Worm (Caenorhabditis elegans) whole organism, mixed stage, embryonic: ENCODE measurements around the gene F54D10.8.
A peak's percentile ranks its signal among the peaks of the same experiment; 100 is the strongest.

Experiments
- M03D4.4 ChIP-seq: sonication (generic microtip); optimal IDR thresholded peaks from 2 replicates; lab custom pipeline; 2017; ENCODE audit warnings: mild to moderate bottlenecking, missing genetic modification characterization, missing compliant biosample characterization
- bed-3 ChIP-seq: fragments of 200-800 bp; sonication (Bioruptor generic); optimal IDR thresholded peaks from 3 replicates; lab custom pipeline; 2018; ENCODE audit warnings: mild to moderate bottlenecking, missing genetic modification characterization, moderate library complexity, missing compliant biosample characterization
- blmp-1 ChIP-seq: fragments of 150-350 bp; optimal IDR thresholded peaks from 2 replicates; lab custom pipeline; 2014; ENCODE audit warnings: missing biosample characterization, missing genetic modification characterization
- ceh-39 ChIP-seq: fragments of 150-350 bp; optimal IDR thresholded peaks from 2 replicates; lab custom pipeline; 2014; ENCODE audit warnings: missing biosample characterization, missing genetic modification characterization
- ceh-43 ChIP-seq: fragments of 200-800 bp; sonication (Bioruptor generic); optimal IDR thresholded peaks from 2 replicates; lab custom pipeline; 2018; ENCODE audit warnings: mild to moderate bottlenecking, missing genetic modification characterization, moderate library complexity, missing compliant biosample characterization
- ceh-83 ChIP-seq: fragments of 200-800 bp; sonication (Bioruptor generic); optimal IDR thresholded peaks from 2 replicates; lab custom pipeline; 2018; ENCODE audit warnings: mild to moderate bottlenecking, missing genetic modification characterization, missing compliant biosample characterization
- ces-1 ChIP-seq: fragments of 150-350 bp; optimal IDR thresholded peaks from 2 replicates; lab custom pipeline; 2014; ENCODE audit warnings: missing biosample characterization, missing genetic modification reagents, missing genetic modification characterization
- elt-1 ChIP-seq: sonication (generic microtip); optimal IDR thresholded peaks from 2 replicates; lab custom pipeline; 2017; ENCODE audit warnings: missing genetic modification characterization, mild to moderate bottlenecking, missing compliant biosample characterization, antibody characterized with exemption, moderate library complexity, borderline replicate concordance; ENCODE audit not compliant: insufficient read depth
- elt-3 ChIP-seq: fragments of 150-350 bp; optimal IDR thresholded peaks from 2 replicates; lab custom pipeline; 2014; ENCODE audit warnings: missing biosample characterization, missing genetic modification characterization
- flh-1 ChIP-seq: fragments of 200-800 bp; sonication (Bioruptor generic); optimal IDR thresholded peaks from 2 replicates; lab custom pipeline; 2018; ENCODE audit warnings: mild to moderate bottlenecking, missing genetic modification characterization, moderate library complexity, missing compliant biosample characterization
- ham-2 ChIP-seq: fragments of 200-800 bp; sonication (Bioruptor generic); optimal IDR thresholded peaks from 2 replicates; lab custom pipeline; 2018; ENCODE audit warnings: mild to moderate bottlenecking, missing genetic modification characterization, missing compliant biosample characterization
- hlh-1 ChIP-seq: fragments of 150-350 bp; optimal IDR thresholded peaks from 2 replicates; lab custom pipeline; 2014; ENCODE audit warnings: missing biosample characterization, missing genetic modification reagents, missing genetic modification characterization
- lin-13 ChIP-seq: fragments of 150-350 bp; optimal IDR thresholded peaks from 2 replicates; lab custom pipeline; 2014; ENCODE audit warnings: missing biosample characterization, missing genetic modification characterization
- lin-32 ChIP-seq: fragments of 200-800 bp; sonication (Bioruptor generic); optimal IDR thresholded peaks from 2 replicates; lab custom pipeline; 2018; ENCODE audit warnings: mild to moderate bottlenecking, missing genetic modification characterization, missing compliant biosample characterization
- lsy-2 ChIP-seq: fragments of 150-350 bp; optimal IDR thresholded peaks from 2 replicates; lab custom pipeline; 2014; ENCODE audit warnings: missing biosample characterization, missing genetic modification characterization
- mab-5 ChIP-seq: fragments of 150-350 bp; optimal IDR thresholded peaks from 2 replicates; lab custom pipeline; 2014; ENCODE audit warnings: missing biosample characterization, missing genetic modification characterization
- mep-1 ChIP-seq: fragments of 150-350 bp; optimal IDR thresholded peaks from 2 replicates; lab custom pipeline; 2017; ENCODE audit warnings: missing biosample characterization, missing genetic modification reagents, missing genetic modification characterization, inconsistent platforms
- mls-2 ChIP-seq: sonication (generic microtip); optimal IDR thresholded peaks from 2 replicates; lab custom pipeline; 2016; ENCODE audit warnings: mild to moderate bottlenecking, missing genetic modification characterization, moderate library complexity, missing compliant biosample characterization
- nhr-12 ChIP-seq: fragments of 150-350 bp; optimal IDR thresholded peaks from 2 replicates; lab custom pipeline; 2014; ENCODE audit warnings: missing biosample characterization, missing genetic modification characterization
- nhr-2 ChIP-seq: fragments of 150-350 bp; optimal IDR thresholded peaks from 2 replicates; lab custom pipeline; 2014; ENCODE audit warnings: missing biosample characterization, missing genetic modification characterization
- nhr-237 ChIP-seq: fragments of 150-350 bp; optimal IDR thresholded peaks from 2 replicates; lab custom pipeline; 2014; ENCODE audit warnings: missing biosample characterization, missing genetic modification characterization
- nhr-28 ChIP-seq: fragments of 150-350 bp; optimal IDR thresholded peaks from 2 replicates; lab custom pipeline; 2014; ENCODE audit warnings: missing biosample characterization, missing genetic modification characterization
- nhr-76 ChIP-seq: sonication (generic microtip); optimal IDR thresholded peaks from 2 replicates; lab custom pipeline; 2017; ENCODE audit warnings: missing biosample characterization, missing genetic modification characterization
- pha-4 ChIP-seq: fragments of 150-350 bp; optimal IDR thresholded peaks from 2 replicates; lab custom pipeline; 2018; ENCODE audit warnings: missing biosample characterization, missing genetic modification reagents, missing genetic modification characterization
- sem-2 ChIP-seq: fragments of 200-800 bp; sonication (Bioruptor generic); optimal IDR thresholded peaks from 2 replicates; lab custom pipeline; 2018; ENCODE audit warnings: mild to moderate bottlenecking, missing genetic modification characterization, missing compliant biosample characterization
- sptf-1 ChIP-seq: sonication (generic microtip); optimal IDR thresholded peaks from 2 replicates; lab custom pipeline; 2017; ENCODE audit warnings: mild to moderate bottlenecking, missing genetic modification characterization, moderate library complexity, missing compliant biosample characterization
- unc-39 ChIP-seq: fragments of 150-350 bp; optimal IDR thresholded peaks from 2 replicates; lab custom pipeline; 2014; ENCODE audit warnings: missing biosample characterization, missing genetic modification characterization
- zip-8 ChIP-seq: fragments of 150-350 bp; optimal IDR thresholded peaks from 2 replicates; lab custom pipeline; 2014; ENCODE audit warnings: missing biosample characterization, missing genetic modification characterization
- ztf-11 ChIP-seq: fragments of 150-350 bp; optimal IDR thresholded peaks from 2 replicates; lab custom pipeline; 2014; ENCODE audit warnings: missing biosample characterization, missing genetic modification characterization

The F54D10.8 gene

ce11 chrII:3805518-3805917 is 22.2 kb downstream of the F54D10.8 start:
- TF ChIP-seq lin-13 (no peak), elt-1 (tag; lab: Kevin White, UChicago) (no peak)

DNA sequence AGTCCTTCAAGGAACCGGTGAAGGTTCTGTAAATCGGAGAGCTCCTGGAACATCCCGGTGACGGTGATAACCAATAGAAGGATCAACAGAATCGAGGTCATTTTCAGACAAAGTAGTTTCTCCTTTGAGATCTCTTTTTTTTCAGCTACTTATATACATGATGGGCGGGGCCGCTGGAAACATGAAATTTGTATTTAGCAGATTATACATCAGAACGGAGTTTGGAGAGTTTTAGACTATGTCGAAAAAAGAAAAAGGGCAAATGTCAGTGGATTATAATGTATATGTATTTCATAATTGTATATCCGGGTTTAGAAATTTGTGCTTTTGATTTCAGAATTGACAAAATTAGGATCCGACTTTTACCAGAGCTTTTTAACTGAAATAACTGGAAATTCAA is 24.5 kb downstream of the F54D10.8 start, which contains the start of gene ins-32:
TSS of gene ins-32 (minus strand) at position 101 of the 400 bp plus-strand sequence.
- TF ChIP-seq nhr-12 (tag; lab: Kevin White, UChicago) (no peak), pha-4 (tag; lab: Kevin White, UChicago) (no peak), ham-2 (GFP tag; lab: Kevin White, UChicago) (no peak), flh-1 (GFP tag; lab: Kevin White, UChicago) (no peak), lsy-2 (tag; lab: Kevin White, UChicago) (no peak)
- TF ChIP-seq, all 35 proteins: peak for 0

DNA sequence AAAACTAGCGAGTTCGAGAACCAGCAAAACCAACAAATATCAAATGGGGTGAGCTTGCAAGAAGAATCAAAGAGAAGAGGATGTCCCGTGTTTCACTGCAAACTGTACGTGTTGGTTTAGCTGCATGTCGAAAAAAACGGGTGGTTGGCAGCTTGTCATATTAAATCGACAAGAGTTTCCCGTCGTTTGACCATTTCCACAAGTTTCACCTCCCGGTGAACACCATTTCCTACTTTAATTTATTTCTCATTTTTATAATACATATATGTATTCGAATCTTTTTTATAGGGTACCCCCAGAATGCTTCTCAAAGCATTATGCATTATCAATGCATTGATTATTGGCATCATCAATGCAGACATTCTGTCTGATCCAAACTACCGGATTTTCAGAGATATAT is 32.4 kb downstream of the F54D10.8 start, which contains the start of gene Y8A9A.2:
TSS of gene Y8A9A.2 (plus strand) at position 301 of the 400 bp plus-strand sequence.
- TF ChIP-seq unc-39 (no peak), blmp-1 (tag; lab: Kevin White, UChicago) (no peak), ceh-83 (GFP tag; lab: Kevin White, UChicago) (no peak), mep-1 (tag; lab: Kevin White, UChicago) (no peak), flh-1 (GFP tag; lab: Kevin White, UChicago) (no peak), mls-2 (no peak), sptf-1 (tag; lab: Kevin White, UChicago) (no peak), nhr-76 (tag; lab: Kevin White, UChicago) (no peak), bed-3 (GFP tag; lab: Kevin White, UChicago) (no peak), pha-4 (tag; lab: Kevin White, UChicago) (no peak), ztf-11 (tag; lab: Kevin White, UChicago) (no peak), nhr-28 (tag; lab: Kevin White, UChicago) (no peak), nhr-237 (tag; lab: Kevin White, UChicago) (no peak)

- TF ChIP-seq sem-2 (GFP tag; lab: Kevin White, UChicago) (no peak), M03D4.4 (tag; lab: Kevin White, UChicago) (no peak), blmp-1 (tag; lab: Kevin White, UChicago) (no peak), lin-32 (GFP tag; lab: Kevin White, UChicago) (no peak), ham-2 (GFP tag; lab: Kevin White, UChicago) (no peak), elt-3 (tag; lab: Kevin White, UChicago) (no peak), nhr-2 (tag; lab: Kevin White, UChicago) (no peak), unc-39 (no peak), hlh-1 (no peak)
- TF ChIP-seq, all 35 proteins: peak for 0
Observed at ce11 chrII:3793336-3793735, 34.4 kb downstream of the F54D10.8 start, which contains the start of gene fbxb-99. Gene fbxb-99 (minus strand): TSS chrII:3793436.

DNA sequence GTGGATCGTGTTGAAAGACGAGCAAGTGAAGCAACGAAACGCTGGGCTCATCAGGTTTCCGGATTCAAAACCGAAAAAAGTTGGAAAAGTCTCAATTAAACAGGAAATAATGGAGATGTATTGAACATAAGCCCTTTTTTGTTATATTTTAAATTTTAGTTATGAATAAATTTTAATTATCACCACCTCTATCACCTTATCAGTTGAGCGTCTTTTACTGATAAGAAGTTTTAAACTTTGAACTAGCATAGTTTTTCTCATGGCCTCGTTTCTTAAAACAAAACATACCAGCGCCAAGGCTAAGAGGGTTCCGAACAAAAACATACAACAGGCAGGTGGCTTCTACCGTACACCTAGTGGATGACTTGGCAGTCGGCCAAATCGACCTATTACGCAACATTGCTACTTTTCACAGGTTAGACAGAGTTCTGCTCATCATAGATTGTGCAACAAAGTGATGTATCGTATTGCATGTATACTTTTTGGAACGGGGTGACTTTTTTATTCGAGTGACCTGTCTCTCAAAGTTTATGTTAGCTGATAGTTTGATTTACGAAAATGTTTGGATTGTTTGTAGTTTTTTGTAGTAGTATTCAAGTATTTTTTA is 39.2 kb downstream of the F54D10.8 start:
- peak; percentile 91 for TF ChIP-seq zip-8 (tag; lab: Kevin White, UChicago)
- TF ChIP-seq M03D4.4 (tag; lab: Kevin White, UChicago): no peak
- TF ChIP-seq nhr-28 (tag; lab: Kevin White, UChicago): no peak

ce11 chrII:3787151-3787550 is 40.5 kb downstream of the F54D10.8 start, which contains the start of gene T24E12.13:
Gene T24E12.13 (plus strand): TSS chrII:3787451.
- TF ChIP-seq ham-2 (GFP tag; lab: Kevin White, UChicago) (no peak), elt-1 (tag; lab: Kevin White, UChicago) (no peak), mep-1 (tag; lab: Kevin White, UChicago) (no peak), ceh-43 (GFP tag; lab: Kevin White, UChicago) (no peak), sem-2 (GFP tag; lab: Kevin White, UChicago) (no peak), ceh-83 (GFP tag; lab: Kevin White, UChicago) (no peak), flh-1 (GFP tag; lab: Kevin White, UChicago) (no peak), ceh-39 (tag; lab: Kevin White, UChicago) (no peak), zip-8 (tag; lab: Kevin White, UChicago) (no peak), nhr-12 (tag; lab: Kevin White, UChicago) (no peak), mls-2 (no peak), nhr-237 (tag; lab: Kevin White, UChicago) (no peak), mab-5 (tag; lab: Kevin White, UChicago) (no peak), elt-3 (tag; lab: Kevin White, UChicago) (no peak), ces-1 (GFP tag; lab: Kevin White, UChicago) (no peak)
- TF ChIP-seq, all 35 proteins: peak for 0
